Fruit fly (Drosophila melanogaster) whole organism: Measurements from ENCODE around the gene sn.

Experiments used
- CG8478 ChIP-seq: fragments of >200 bp; optimal IDR thresholded peaks from 2 replicates; lab custom pipeline; 2018; ENCODE audit warnings: inconsistent platforms
- Dll ChIP-seq: fragments of >200 bp; optimal IDR thresholded peaks from 2 replicates; lab custom pipeline; 2017
- EcR ChIP-seq, 2 experiments: fragments of >200 bp; optimal IDR thresholded peaks; 2 replicates each; lab custom pipeline; 2017; ENCODE audit warnings: missing biosample characterization in 2 of 2, missing genetic modification characterization in 2 of 2, missing genetic modification reagents in 2 of 2

- TF ChIP-seq CG8478 (lab: Kevin White, UChicago) (no peak), Dll (lab: Kevin White, UChicago) (no peak), EcR (GFP tag; optimal IDR thresholded peaks at IDR 0.05; lab: Kevin White, UChicago) (no peak)
Measured at dm6 chrX:7959512-7959911, 4.3 kb upstream of the sn start.
